Worm (Caenorhabditis elegans): Measurements from ENCODE around the gene pkc-3.

The pkc-3 gene

DNA sequence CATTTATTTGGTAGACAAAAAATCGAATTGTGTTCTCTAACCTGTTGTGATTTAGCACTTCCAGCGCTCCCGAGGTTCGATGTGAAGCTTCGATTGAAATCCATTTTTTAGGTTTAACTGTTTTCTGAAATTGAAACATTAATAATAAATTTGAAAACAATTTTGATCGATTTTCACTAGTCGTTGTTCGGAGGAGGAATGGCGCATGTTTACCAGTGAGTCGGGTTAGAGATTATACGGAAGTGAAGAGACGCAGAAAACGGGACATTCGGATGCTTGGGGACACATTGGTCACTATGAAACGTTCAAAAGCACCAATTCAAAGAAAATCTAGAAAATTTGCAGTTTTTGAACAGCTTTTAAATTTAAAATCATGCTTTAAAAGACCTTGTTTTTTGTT lies 19.0 kb downstream of the pkc-3 start, which contains the start of gene fbxl-3:
TSS of gene fbxl-3 (minus strand) at position 124 of the 400 bp plus-strand sequence.
- TF ChIP-seq ztf-4 (tag; optimal IDR thresholded peaks at IDR 0.05) (no peak), hmg-11 (tag; optimal IDR thresholded peaks at IDR 0.05) (peak; percentile 22), mml-1 (tag; optimal IDR thresholded peaks at IDR 0.05) (no peak), aly-2 (tag; optimal IDR thresholded peaks at IDR 0.05) (no peak), ceh-16 (tag; optimal IDR thresholded peaks at IDR 0.05) (no peak), nhr-43 (tag; optimal IDR thresholded peaks at IDR 0.05; ENCODE audit: poor library complexity, severe bottlenecking) (no peak)

DNA sequence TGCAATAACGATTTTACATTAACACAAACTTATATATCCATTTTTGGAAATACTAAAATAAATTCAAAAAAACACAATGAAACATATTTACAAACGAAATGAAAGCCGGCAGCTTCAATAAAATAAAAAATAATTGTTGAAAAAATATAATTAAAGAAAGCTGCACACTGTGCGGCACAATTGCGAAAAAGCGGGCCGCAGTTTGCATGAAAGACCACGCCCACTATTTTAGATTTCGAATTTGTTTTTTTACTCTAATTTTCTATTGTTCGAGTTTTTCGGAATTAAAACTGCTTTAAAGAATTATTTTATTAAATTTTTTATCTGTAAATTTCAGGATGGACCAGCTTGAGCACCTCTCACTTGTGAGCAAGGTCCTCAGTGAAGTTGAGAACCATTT lies 19.4 kb downstream of the pkc-3 start, which contains the start of gene mog-5:
TSS of gene mog-5 (plus strand) at position 338 of the 400 bp plus-strand sequence.
- TF ChIP-seq nhr-237 (tag; optimal IDR thresholded peaks at IDR 0.05) (no peak), eor-1 (tag; optimal IDR thresholded peaks at IDR 0.05) (no peak), ceh-28 (tag; optimal IDR thresholded peaks at IDR 0.05) (no peak), nhr-11 (tag; optimal IDR thresholded peaks at IDR 0.05) (no peak), hmg-11 (tag; optimal IDR thresholded peaks at IDR 0.05) (peak; percentile 30), sea-2 (GFP tag; optimal IDR thresholded peaks at IDR 0.05) (no peak), nhr-43 (tag; optimal IDR thresholded peaks at IDR 0.05; ENCODE audit: poor library complexity, severe bottlenecking) (no peak), tbx-2 (tag; optimal IDR thresholded peaks at IDR 0.05) (no peak), nhr-76 (tag; optimal IDR thresholded peaks at IDR 0.05) (no peak), ZK546.5 (tag; optimal IDR thresholded peaks at IDR 0.05) (no peak), fos-1 (tag; optimal IDR thresholded peaks at IDR 0.05) (no peak), pha-4 (tag; optimal IDR thresholded peaks at IDR 0.05) (peak; percentile 50), unc-62 (GFP tag; optimal IDR thresholded peaks at IDR 0.05) (no peak), nhr-12 (tag; optimal IDR thresholded peaks at IDR 0.05) (no peak), mdl-1 (tag; optimal IDR thresholded peaks at IDR 0.05) (no peak), ceh-9 (tag; optimal IDR thresholded peaks at IDR 0.05) (no peak), skn-1 (tag; optimal IDR thresholded peaks at IDR 0.05) (no peak), nfya-1 (tag; optimal IDR thresholded peaks at IDR 0.05; ENCODE audit: insufficient read depth) (no peak), ama-1 (optimal IDR thresholded peaks at IDR 0.05) (no peak), aly-2 (tag; optimal IDR thresholded peaks at IDR 0.05) (no peak), snpc-4 (tag; optimal IDR thresholded peaks at IDR 0.05) (no peak), lin-15B (tag; optimal IDR thresholded peaks at IDR 0.05) (no peak), ceh-82 (tag; optimal IDR thresholded peaks at IDR 0.05) (no peak), nhr-77 (tag; optimal IDR thresholded peaks at IDR 0.05) (no peak), elt-2 (tag; optimal IDR thresholded peaks at IDR 0.05) (peak; percentile 40)

DNA sequence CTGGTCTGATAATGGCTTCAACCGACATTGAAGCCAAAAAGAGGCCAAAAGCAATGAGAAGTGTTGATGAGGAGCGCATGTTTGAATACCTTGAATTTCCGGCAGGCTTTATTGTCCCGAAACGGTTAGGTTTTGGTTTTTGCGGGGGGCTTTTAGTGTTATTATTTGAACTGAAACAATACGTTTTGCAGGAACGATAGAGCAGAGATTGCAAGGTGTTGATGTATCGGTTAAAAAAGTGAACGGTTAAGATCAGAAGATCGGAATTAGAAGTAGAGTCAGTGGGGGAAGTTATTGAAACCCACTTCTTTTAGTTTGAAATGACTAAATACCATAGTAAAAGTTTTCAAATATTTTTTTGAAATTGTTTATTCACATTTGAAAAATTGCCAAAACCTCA lies 27.7 kb downstream of the pkc-3 start, which contains the start of gene clec-141:
TSS of gene clec-141 (minus strand) at position 101 of the 400 bp plus-strand sequence.
- TF ChIP-seq jun-1 (tag; optimal IDR thresholded peaks at IDR 0.05) = no peak
- TF ChIP-seq ceh-28 (tag; optimal IDR thresholded peaks at IDR 0.05) = no peak
- no peak for TF ChIP-seq lin-15B (tag; optimal IDR thresholded peaks at IDR 0.05)
- TF ChIP-seq egl-5 (tag; optimal IDR thresholded peaks at IDR 0.05) = no peak
- no peak for TF ChIP-seq mml-1 (tag; optimal IDR thresholded peaks at IDR 0.05)
- TF ChIP-seq nhr-77 (tag; optimal IDR thresholded peaks at IDR 0.05) = no peak
- no peak for TF ChIP-seq nhr-76 (tag; optimal IDR thresholded peaks at IDR 0.05)
- no peak for TF ChIP-seq egl-27 (tag; optimal IDR thresholded peaks at IDR 0.05)
- TF ChIP-seq lsy-12 (tag; optimal IDR thresholded peaks at IDR 0.05) = no peak
- TF ChIP-seq elt-3 (tag; optimal IDR thresholded peaks at IDR 0.05) = no peak
- no peak for TF ChIP-seq R02D3.7 (tag; optimal IDR thresholded peaks at IDR 0.05)
- TF ChIP-seq nhr-23 (tag; optimal IDR thresholded peaks at IDR 0.05) = no peak
- TF ChIP-seq ceh-9 (tag; optimal IDR thresholded peaks at IDR 0.05) = no peak
- TF ChIP-seq sea-2 (GFP tag; optimal IDR thresholded peaks at IDR 0.05) = no peak
- no peak for TF ChIP-seq hmg-11 (tag; optimal IDR thresholded peaks at IDR 0.05)
- no peak for TF ChIP-seq fos-1 (tag; optimal IDR thresholded peaks at IDR 0.05)
- no peak for TF ChIP-seq daf-12 (tag; optimal IDR thresholded peaks at IDR 0.05)
- no peak for TF ChIP-seq skn-1 (tag; optimal IDR thresholded peaks at IDR 0.05)
- no peak for TF ChIP-seq mdl-1 (tag; optimal IDR thresholded peaks at IDR 0.05)

DNA sequence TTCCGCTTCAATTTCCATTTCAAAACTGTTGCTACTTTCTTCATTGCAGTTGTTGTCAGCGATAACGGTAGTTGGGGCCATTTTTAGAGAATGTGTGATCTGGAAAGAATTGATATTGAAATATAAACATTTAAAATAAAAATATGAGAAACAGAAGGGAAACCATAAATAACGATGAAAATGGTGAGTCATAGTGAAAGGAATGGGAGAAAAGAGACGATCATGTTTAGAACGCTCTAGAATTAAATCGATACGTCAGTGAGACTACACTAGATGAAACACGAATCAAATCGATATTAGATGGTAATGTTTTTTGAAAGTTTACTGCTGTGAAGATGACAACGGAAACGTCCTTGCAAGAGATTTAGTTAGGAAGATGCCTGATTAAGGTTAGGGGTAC lies 29.1 kb downstream of the pkc-3 start, which contains the start of the genes EEED8.12 and EEED8.4:
TSS of gene EEED8.12 (minus strand) at position 101 of the 400 bp plus-strand sequence.
TSS of gene EEED8.4 (plus strand) at position 396 of the 400 bp plus-strand sequence.
- TF ChIP-seq fkh-2 (tag; optimal IDR thresholded peaks at IDR 0.05) (no peak), ceh-82 (tag; optimal IDR thresholded peaks at IDR 0.05) (no peak), nhr-28 (tag; optimal IDR thresholded peaks at IDR 0.05) (no peak), lsy-12 (tag; optimal IDR thresholded peaks at IDR 0.05) (no peak), lin-15B (tag; optimal IDR thresholded peaks at IDR 0.05) (no peak), daf-12 (tag; optimal IDR thresholded peaks at IDR 0.05) (no peak), ztf-11 (tag; optimal IDR thresholded peaks at IDR 0.05) (no peak), sea-2 (GFP tag; optimal IDR thresholded peaks at IDR 0.05) (no peak), snpc-4 (tag; optimal IDR thresholded peaks at IDR 0.05) (no peak), nhr-237 (tag; optimal IDR thresholded peaks at IDR 0.05) (no peak)
